Worm (Caenorhabditis elegans) whole organism, mixed stage, embryonic: ENCODE results near the gene Y69H2.3.
A peak's percentile ranks its signal among the peaks of the same experiment; 100 is the strongest.

Experiments used
- M03D4.4 ChIP-seq: sonication (generic microtip); optimal IDR thresholded peaks from 2 replicates; lab custom pipeline; 2017; ENCODE audit warnings: mild to moderate bottlenecking, missing genetic modification characterization, missing compliant biosample characterization
- bed-3 ChIP-seq: fragments of 200-800 bp; sonication (Bioruptor generic); optimal IDR thresholded peaks from 3 replicates; lab custom pipeline; 2018; ENCODE audit warnings: mild to moderate bottlenecking, missing genetic modification characterization, moderate library complexity, missing compliant biosample characterization
- blmp-1 ChIP-seq: fragments of 150-350 bp; optimal IDR thresholded peaks from 2 replicates; lab custom pipeline; 2014; ENCODE audit warnings: missing biosample characterization, missing genetic modification characterization
- ceh-39 ChIP-seq: fragments of 150-350 bp; optimal IDR thresholded peaks from 2 replicates; lab custom pipeline; 2014; ENCODE audit warnings: missing biosample characterization, missing genetic modification characterization
- ceh-43 ChIP-seq: fragments of 200-800 bp; sonication (Bioruptor generic); optimal IDR thresholded peaks from 2 replicates; lab custom pipeline; 2018; ENCODE audit warnings: mild to moderate bottlenecking, missing genetic modification characterization, moderate library complexity, missing compliant biosample characterization
- ces-1 ChIP-seq: fragments of 150-350 bp; optimal IDR thresholded peaks from 2 replicates; lab custom pipeline; 2014; ENCODE audit warnings: missing biosample characterization, missing genetic modification reagents, missing genetic modification characterization
- cnd-1 ChIP-seq: fragments of 200-800 bp; sonication (Bioruptor generic); optimal IDR thresholded peaks from 2 replicates; lab custom pipeline; 2018; ENCODE audit warnings: mild to moderate bottlenecking, missing genetic modification characterization, missing compliant biosample characterization
- drap-1 ChIP-seq: fragments of 200-800 bp; sonication (Bioruptor generic); optimal IDR thresholded peaks from 3 replicates; lab custom pipeline; 2018; ENCODE audit warnings: mild to moderate bottlenecking, missing genetic modification characterization, missing compliant biosample characterization
- elt-1 ChIP-seq: sonication (generic microtip); optimal IDR thresholded peaks from 2 replicates; lab custom pipeline; 2017; ENCODE audit warnings: missing genetic modification characterization, mild to moderate bottlenecking, missing compliant biosample characterization, antibody characterized with exemption, moderate library complexity, borderline replicate concordance; ENCODE audit not compliant: insufficient read depth
- elt-3 ChIP-seq: fragments of 150-350 bp; optimal IDR thresholded peaks from 2 replicates; lab custom pipeline; 2014; ENCODE audit warnings: missing biosample characterization, missing genetic modification characterization
- ham-2 ChIP-seq: fragments of 200-800 bp; sonication (Bioruptor generic); optimal IDR thresholded peaks from 2 replicates; lab custom pipeline; 2018; ENCODE audit warnings: mild to moderate bottlenecking, missing genetic modification characterization, missing compliant biosample characterization
- hlh-1 ChIP-seq: fragments of 150-350 bp; optimal IDR thresholded peaks from 2 replicates; lab custom pipeline; 2014; ENCODE audit warnings: missing biosample characterization, missing genetic modification reagents, missing genetic modification characterization
- lin-13 ChIP-seq: fragments of 150-350 bp; optimal IDR thresholded peaks from 2 replicates; lab custom pipeline; 2014; ENCODE audit warnings: missing biosample characterization, missing genetic modification characterization
- lin-32 ChIP-seq: fragments of 200-800 bp; sonication (Bioruptor generic); optimal IDR thresholded peaks from 2 replicates; lab custom pipeline; 2018; ENCODE audit warnings: mild to moderate bottlenecking, missing genetic modification characterization, missing compliant biosample characterization
- lsy-2 ChIP-seq: fragments of 150-350 bp; optimal IDR thresholded peaks from 2 replicates; lab custom pipeline; 2014; ENCODE audit warnings: missing biosample characterization, missing genetic modification characterization
- mep-1 ChIP-seq: fragments of 150-350 bp; optimal IDR thresholded peaks from 2 replicates; lab custom pipeline; 2017; ENCODE audit warnings: missing biosample characterization, missing genetic modification reagents, missing genetic modification characterization, inconsistent platforms
- mls-2 ChIP-seq: sonication (generic microtip); optimal IDR thresholded peaks from 2 replicates; lab custom pipeline; 2016; ENCODE audit warnings: mild to moderate bottlenecking, missing genetic modification characterization, moderate library complexity, missing compliant biosample characterization
- nhr-12 ChIP-seq: fragments of 150-350 bp; optimal IDR thresholded peaks from 2 replicates; lab custom pipeline; 2014; ENCODE audit warnings: missing biosample characterization, missing genetic modification characterization
- nhr-2 ChIP-seq: fragments of 150-350 bp; optimal IDR thresholded peaks from 2 replicates; lab custom pipeline; 2014; ENCODE audit warnings: missing biosample characterization, missing genetic modification characterization
- nhr-237 ChIP-seq: fragments of 150-350 bp; optimal IDR thresholded peaks from 2 replicates; lab custom pipeline; 2014; ENCODE audit warnings: missing biosample characterization, missing genetic modification characterization
- nhr-76 ChIP-seq: sonication (generic microtip); optimal IDR thresholded peaks from 2 replicates; lab custom pipeline; 2017; ENCODE audit warnings: missing biosample characterization, missing genetic modification characterization
- sem-2 ChIP-seq: fragments of 200-800 bp; sonication (Bioruptor generic); optimal IDR thresholded peaks from 2 replicates; lab custom pipeline; 2018; ENCODE audit warnings: mild to moderate bottlenecking, missing genetic modification characterization, missing compliant biosample characterization
- sptf-1 ChIP-seq: sonication (generic microtip); optimal IDR thresholded peaks from 2 replicates; lab custom pipeline; 2017; ENCODE audit warnings: mild to moderate bottlenecking, missing genetic modification characterization, moderate library complexity, missing compliant biosample characterization
- unc-120 ChIP-seq: sonication (generic microtip); optimal IDR thresholded peaks from 2 replicates; lab custom pipeline; 2017; ENCODE audit warnings: missing genetic modification characterization, missing compliant biosample characterization; ENCODE audit not compliant: poor library complexity, severe bottlenecking
- unc-39 ChIP-seq: fragments of 150-350 bp; optimal IDR thresholded peaks from 2 replicates; lab custom pipeline; 2014; ENCODE audit warnings: missing biosample characterization, missing genetic modification characterization
- unc-62 ChIP-seq: fragments of 150-350 bp; optimal IDR thresholded peaks from 2 replicates; lab custom pipeline; 2014; ENCODE audit warnings: missing biosample characterization, missing genetic modification reagents, missing genetic modification characterization
- zip-8 ChIP-seq: fragments of 150-350 bp; optimal IDR thresholded peaks from 2 replicates; lab custom pipeline; 2014; ENCODE audit warnings: missing biosample characterization, missing genetic modification characterization
- ztf-11 ChIP-seq: fragments of 150-350 bp; optimal IDR thresholded peaks from 2 replicates; lab custom pipeline; 2014; ENCODE audit warnings: missing biosample characterization, missing genetic modification characterization

The Y69H2.3 gene

ce11 chrV:18637544-18638366 lies 26.2 kb downstream of the Y69H2.3 start:
- TF ChIP-seq ham-2 (GFP tag; lab: Kevin White, UChicago) (peak; percentile 57), M03D4.4 (tag; lab: Kevin White, UChicago) (no peak), unc-62 (GFP tag; lab: Kevin White, UChicago) (no peak)

DNA sequence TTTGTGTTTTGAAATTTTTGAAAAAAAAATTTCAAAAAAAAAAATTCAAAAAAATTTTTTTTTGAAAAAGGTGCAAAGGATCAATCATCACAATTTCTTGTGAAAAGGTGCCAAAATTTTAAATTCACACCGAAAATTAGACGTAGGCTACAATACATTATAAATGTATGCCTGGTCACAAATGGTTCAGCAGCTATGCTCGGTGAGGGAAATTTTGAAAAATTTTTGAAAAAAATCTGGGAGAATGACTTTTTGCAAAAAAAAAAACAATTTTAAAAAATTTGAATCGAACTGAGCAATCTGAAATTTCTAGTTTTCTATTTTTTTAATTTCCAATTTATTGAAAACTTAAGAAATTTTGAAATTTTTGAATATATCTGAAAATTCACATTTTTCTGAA lies 27.7 kb downstream of the Y69H2.3 start, which contains the start of gene egas-3:
Gene egas-3 (minus strand): TSS at position 101 of the 400 bp plus-strand sequence.
- no peak for TF ChIP-seq ceh-43 (GFP tag; lab: Kevin White, UChicago)

- TF ChIP-seq drap-1, result no peak
- TF ChIP-seq M03D4.4 (tag; lab: Kevin White, UChicago), result no peak
- no peak for TF ChIP-seq ztf-11 (tag; lab: Kevin White, UChicago)
- TF ChIP-seq ham-2 (GFP tag; lab: Kevin White, UChicago), result no peak
These were observed 31.9 kb downstream of the Y69H2.3 start for ce11 chrV:18631966-18632531.

ce11 chrV:18628907-18629306 lies 35.0 kb downstream of the Y69H2.3 start:
- no peak for TF ChIP-seq bed-3
- TF ChIP-seq sem-2, result no peak
- no peak for TF ChIP-seq nhr-2
- no peak for TF ChIP-seq lsy-2 (tag; lab: Kevin White, UChicago)
- no peak for TF ChIP-seq blmp-1 (tag; lab: Kevin White, UChicago)

DNA sequence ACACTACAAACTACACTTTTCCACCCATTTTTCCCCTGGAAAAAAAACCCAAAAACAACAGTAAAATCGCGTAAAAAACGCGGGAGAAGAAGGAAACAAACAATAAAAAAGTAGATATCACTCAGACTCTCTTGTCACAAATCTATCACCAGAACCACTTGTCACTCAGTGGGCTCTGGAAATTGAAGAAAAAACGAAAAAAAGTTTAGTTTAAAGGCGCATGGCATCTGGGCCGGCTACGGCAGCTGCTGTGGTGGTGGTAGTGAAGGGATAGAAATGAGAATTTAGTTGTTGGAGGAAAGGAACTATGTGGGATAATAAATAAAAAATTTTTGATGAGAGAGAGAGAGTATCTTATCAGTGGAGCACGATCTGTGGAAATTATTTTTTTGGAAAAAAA lies 36.5 kb downstream of the Y69H2.3 start:
- peak; percentile 48 for TF ChIP-seq hlh-1
- no peak for TF ChIP-seq ztf-11 (tag; lab: Kevin White, UChicago)
- TF ChIP-seq elt-1 (tag; lab: Kevin White, UChicago), result no peak
- TF ChIP-seq zip-8, result no peak
- TF ChIP-seq unc-62 (GFP tag; lab: Kevin White, UChicago), result peak; percentile 54
- TF ChIP-seq lin-13 (tag; lab: Kevin White, UChicago), result no peak
- TF ChIP-seq sem-2, result no peak
- no peak for TF ChIP-seq unc-39 (tag; lab: Kevin White, UChicago)
- TF ChIP-seq mep-1, result no peak
- no peak for TF ChIP-seq cnd-1 (tag; lab: Kevin White, UChicago)
- TF ChIP-seq sptf-1 (tag; lab: Kevin White, UChicago), result no peak
- no peak for TF ChIP-seq elt-3 (tag; lab: Kevin White, UChicago)

- TF ChIP-seq lin-32 (GFP tag; lab: Kevin White, UChicago), result no peak
- TF ChIP-seq nhr-76 (tag; lab: Kevin White, UChicago), result no peak
- no peak for TF ChIP-seq elt-3 (tag; lab: Kevin White, UChicago)
- no peak for TF ChIP-seq ceh-39 (tag; lab: Kevin White, UChicago)
- TF ChIP-seq drap-1, result no peak
- no peak for TF ChIP-seq hlh-1
- TF ChIP-seq mls-2, result no peak
- no peak for TF ChIP-seq lsy-2 (tag; lab: Kevin White, UChicago)
- TF ChIP-seq ceh-43 (GFP tag; lab: Kevin White, UChicago), result no peak
- TF ChIP-seq nhr-237 (tag; lab: Kevin White, UChicago), result no peak
- TF ChIP-seq blmp-1 (tag; lab: Kevin White, UChicago), result no peak
- TF ChIP-seq unc-62 (GFP tag; lab: Kevin White, UChicago), result no peak
- no peak for TF ChIP-seq unc-120 (tag; lab: Kevin White, UChicago)
- TF ChIP-seq sptf-1 (tag; lab: Kevin White, UChicago), result no peak
- no peak for TF ChIP-seq nhr-12 (tag; lab: Kevin White, UChicago)
- no peak for TF ChIP-seq unc-39 (tag; lab: Kevin White, UChicago)
- no peak for TF ChIP-seq cnd-1 (tag; lab: Kevin White, UChicago)
- TF ChIP-seq ztf-11 (tag; lab: Kevin White, UChicago), result no peak
- no peak for TF ChIP-seq ces-1 (GFP tag; lab: Kevin White, UChicago)
- no peak for TF ChIP-seq ham-2 (GFP tag; lab: Kevin White, UChicago)
These were observed 37.2 kb downstream of the Y69H2.3 start, which contains the start of gene Y69H2.15 for ce11 chrV:18626764-18627163. Gene Y69H2.15 (minus strand): TSS chrV:18626864.
